Worm (Caenorhabditis elegans) whole organism, L4/young adult: ENCODE measurements around the gene eri-9.

ENCODE experiments used
- dao-5 ChIP-seq: sonication (generic microtip); optimal IDR thresholded peaks from 2 replicates; lab custom pipeline; 2016; ENCODE audit warnings: missing genotype, missing genetic modification characterization, moderate library complexity, missing compliant biosample characterization
- him-1 ChIP-seq: sonication (generic microtip); optimal IDR thresholded peaks from 2 replicates; lab custom pipeline; 2016; ENCODE audit warnings: missing genotype, missing genetic modification reagents, missing genetic modification characterization, missing compliant biosample characterization

DNA sequence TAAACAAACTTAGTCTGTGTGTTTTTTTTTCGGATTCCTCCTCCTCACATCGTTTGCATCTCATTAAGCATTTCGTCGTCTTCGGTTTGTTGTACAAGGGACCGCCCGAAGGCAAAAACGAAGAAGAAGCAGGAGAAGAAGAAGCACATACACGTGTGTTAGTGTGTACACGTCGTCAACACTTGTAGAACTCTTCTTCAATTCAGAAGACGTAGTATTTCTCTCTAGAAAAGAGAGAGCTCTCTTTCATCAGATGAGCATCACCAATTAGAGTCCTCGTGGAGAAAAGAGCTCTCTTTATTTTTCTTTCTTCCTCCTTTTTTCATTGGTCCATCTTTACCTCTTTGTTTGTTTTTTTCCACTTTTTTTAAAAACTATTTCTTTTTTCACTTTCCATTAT lies 35.9 kb downstream of the eri-9 start:
- no peak for TF ChIP-seq him-1
- no peak for TF ChIP-seq dao-5 (tag; lab: Kevin White, UChicago)
